Worm (Caenorhabditis elegans) whole organism, midembryonic: Measurements from ENCODE around the gene C04B4.2.

Source experiments
- T22C8.4 ChIP-seq: fragments of 200-800 bp; sonication (Bioruptor generic); IDR thresholded peaks from 2 replicates; pipeline ENCODE4 v1.3.6; 2022; ENCODE audit warnings: missing genetic modification characterization, missing compliant biosample characterization
- cog-1 ChIP-seq: sonication (generic microtip); optimal IDR thresholded peaks from 2 replicates; lab custom pipeline; 2016; ENCODE audit warnings: missing genetic modification characterization, missing compliant biosample characterization
- flt-1 ChIP-seq: fragments of 200-800 bp; sonication (Bioruptor generic); IDR thresholded peaks from 2 replicates; pipeline ENCODE4 v1.3.6; 2022; ENCODE audit warnings: missing genetic modification characterization, missing compliant biosample characterization
- klf-2 ChIP-seq: fragments of 200-800 bp; sonication (Bioruptor generic); conservative IDR thresholded peaks from 2 replicates; pipeline ENCODE4 v1.3.6; 2022; ENCODE audit warnings: missing genetic modification reagents, missing genetic modification characterization, missing compliant biosample characterization
- med-1 ChIP-seq: sonication (generic microtip); optimal IDR thresholded peaks from 2 replicates; lab custom pipeline; 2017; ENCODE audit warnings: missing genetic modification characterization, mild to moderate bottlenecking, missing compliant biosample characterization, antibody characterized with exemption, missing genetic modification reagents; ENCODE audit not compliant: insufficient read depth
- ref-1 ChIP-seq: fragments of 200-800 bp; sonication (Bioruptor generic); conservative IDR thresholded peaks from 2 replicates; pipeline ENCODE4 v1.3.6; 2022; ENCODE audit warnings: missing genetic modification reagents, missing genetic modification characterization, missing compliant biosample characterization
- tab-1 ChIP-seq: fragments of 200-800 bp; sonication (Bioruptor generic); IDR thresholded peaks from 2 replicates; pipeline ENCODE4 v1.3.6; 2022; ENCODE audit warnings: missing genetic modification characterization, missing compliant biosample characterization
- ztf-29 ChIP-seq: fragments of 200-800 bp; sonication (Bioruptor generic); IDR thresholded peaks from 2 replicates; pipeline ENCODE4 v1.3.6; 2022; ENCODE audit warnings: missing genetic modification reagents, missing genetic modification characterization, missing compliant biosample characterization

DNA sequence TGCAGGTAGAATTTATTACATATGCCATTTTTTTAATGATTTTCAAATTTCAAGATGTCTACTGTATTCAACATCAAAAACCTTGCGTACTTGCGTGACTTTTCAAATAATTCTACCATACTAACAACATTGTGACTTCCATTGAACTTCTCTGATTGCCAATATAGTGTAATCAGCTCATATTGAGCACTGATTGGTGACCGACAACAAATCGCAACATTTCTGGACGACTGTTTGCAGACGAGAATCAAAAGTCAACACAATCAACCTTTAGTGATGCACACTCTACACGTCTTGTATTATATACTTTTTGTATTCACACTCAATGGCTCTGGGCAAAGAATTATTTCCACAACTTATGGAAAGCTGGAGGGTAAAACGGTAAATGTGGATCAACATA lies 41.6 kb upstream of the C04B4.2 start, which contains the start of gene cest-3:
- TF ChIP-seq cog-1 (tag; lab: Kevin White, UChicago) (no peak), tab-1 (GFP tag; lab: Robert Waterston, UW) (no peak), ztf-29 (no peak), med-1 (GFP tag; lab: Kevin White, UChicago) (no peak), flt-1 (no peak), klf-2 (GFP tag; lab: Robert Waterston, UW) (no peak), T22C8.4 (GFP tag; lab: Robert Waterston, UW) (no peak), ref-1 (GFP tag; lab: Robert Waterston, UW) (no peak)
